Worm (Caenorhabditis elegans) whole organism, L4/young adult: ENCODE measurements around the gene W01B6.8.

Experiments used
- W03F9.2 ChIP-seq: fragments of 150-350 bp; optimal IDR thresholded peaks from 2 replicates; lab custom pipeline; 2014; ENCODE audit warnings: missing biosample characterization, missing genetic modification characterization
- him-1 ChIP-seq: sonication (generic microtip); optimal IDR thresholded peaks from 2 replicates; lab custom pipeline; 2016; ENCODE audit warnings: missing genotype, missing genetic modification reagents, missing genetic modification characterization, missing compliant biosample characterization

DNA sequence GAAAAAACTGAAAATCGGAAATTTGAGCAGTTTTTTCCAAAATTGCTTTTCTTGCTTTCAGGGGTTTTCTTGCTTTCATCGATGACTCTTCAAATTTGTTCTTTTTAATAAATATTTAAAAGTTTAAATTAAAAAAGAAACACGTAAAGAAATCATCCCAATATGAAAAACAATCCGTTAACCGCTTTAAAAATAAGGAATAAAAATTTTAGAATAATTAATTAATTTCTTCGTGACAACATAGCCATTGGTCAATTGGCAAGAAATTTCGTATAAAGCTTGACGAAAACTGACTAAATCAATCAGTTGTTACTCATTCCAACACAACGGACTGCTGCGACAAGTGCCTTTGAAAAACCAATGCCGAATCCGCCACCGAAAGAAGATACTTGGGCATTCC lies 28.4 kb upstream of the W01B6.8 start, which contains the start of gene nsph-3.2:
- TF ChIP-seq W03F9.2 (tag; lab: Kevin White, UChicago) (no peak), him-1 (tag; lab: Kevin White, UChicago) (no peak)
